Worm (Caenorhabditis elegans) whole organism, L1 larva: ENCODE data around the gene nlp-29.

ENCODE experiments used
- C16A3.4 ChIP-seq: fragments of 150-350 bp; optimal IDR thresholded peaks from 2 replicates; lab custom pipeline; 2014; ENCODE audit warnings: missing biosample characterization, missing genetic modification characterization
- Y116A8C.19 ChIP-seq: sonication (generic microtip); optimal IDR thresholded peaks from 2 replicates; lab custom pipeline; 2016; ENCODE audit warnings: missing compliant biosample characterization, missing genetic modification characterization, borderline replicate concordance
- aly-2 ChIP-seq: fragments of 150-350 bp; optimal IDR thresholded peaks from 2 replicates; lab custom pipeline; 2014; ENCODE audit warnings: missing biosample characterization, missing genetic modification characterization
- ama-1 ChIP-seq: fragments of 150-350 bp; optimal IDR thresholded peaks from 2 replicates; lab custom pipeline; 2014
- ceh-82 ChIP-seq, 3 experiments: fragments of 150-350 bp in 1 of 3; sonication (generic microtip) in 2 of 3; optimal IDR thresholded peaks; 2 replicates each; lab custom pipeline; 2014 to 2017; ENCODE audit warnings: missing biosample characterization in 3 of 3, missing genetic modification characterization in 3 of 3
- ceh-88 ChIP-seq: fragments of 200-800 bp; sonication (Bioruptor generic); IDR thresholded peaks from 2 replicates; pipeline ENCODE4 v1.3.6; 2022; ENCODE audit warnings: missing genetic modification characterization, missing compliant biosample characterization
- ceh-90 ChIP-seq: sonication (generic microtip); optimal IDR thresholded peaks from 2 replicates; lab custom pipeline; 2016; ENCODE audit warnings: missing genetic modification characterization, missing compliant biosample characterization
- ces-1 ChIP-seq: fragments of 150-350 bp; optimal IDR thresholded peaks from 2 replicates; lab custom pipeline; 2014; ENCODE audit warnings: missing biosample characterization, missing genetic modification reagents, missing genetic modification characterization
- egl-27 ChIP-seq, 2 experiments: fragments of 150-350 bp in 1 of 2; sonication (generic microtip); optimal IDR thresholded peaks; 3 replicates each; lab custom pipeline; 2017 to 2018; ENCODE audit warnings: missing biosample characterization in 2 of 2, missing genetic modification characterization in 2 of 2, missing genetic modification reagents in 2 of 2
- elt-3 ChIP-seq, 6 experiments: fragments of 150-350 bp in 1 of 6; sonication (generic microtip); optimal IDR thresholded peaks; 2 replicates each; lab custom pipeline; 2017 to 2018; ENCODE audit warnings: missing biosample characterization in 6 of 6, missing genetic modification characterization in 6 of 6, inconsistent platforms in 1 of 6
- fkh-10 ChIP-seq: sonication (generic microtip); optimal IDR thresholded peaks from 2 replicates; lab custom pipeline; 2017; ENCODE audit warnings: missing biosample characterization, missing genetic modification reagents, missing genetic modification characterization
- fos-1 ChIP-seq: fragments of 150-350 bp; optimal IDR thresholded peaks from 2 replicates; lab custom pipeline; 2014; ENCODE audit warnings: missing biosample characterization, missing genetic modification characterization
- grh-1 ChIP-seq: fragments of 200-800 bp; sonication (Bioruptor generic); IDR thresholded peaks from 2 replicates; pipeline ENCODE4 v1.3.6; 2022; ENCODE audit warnings: missing genetic modification reagents, missing genetic modification characterization, missing compliant biosample characterization
- hlh-17 ChIP-seq: fragments of 200-800 bp; sonication (Bioruptor generic); optimal IDR thresholded peaks from 2 replicates; lab custom pipeline; 2018; ENCODE audit warnings: missing genetic modification characterization, mild to moderate bottlenecking, missing compliant biosample characterization, moderate library complexity, borderline replicate concordance
- irx-1 ChIP-seq: sonication (generic microtip); optimal IDR thresholded peaks from 2 replicates; lab custom pipeline; 2016; ENCODE audit warnings: missing genetic modification characterization, missing compliant biosample characterization
- lin-15B ChIP-seq: fragments of 150-350 bp; sonication (generic microtip); optimal IDR thresholded peaks from 3 replicates; lab custom pipeline; 2014; ENCODE audit warnings: missing biosample characterization, missing genetic modification characterization
- lin-39 ChIP-seq: fragments of 150-350 bp; optimal IDR thresholded peaks from 2 replicates; lab custom pipeline; 2014; ENCODE audit warnings: missing biosample characterization, missing genetic modification reagents, missing genetic modification characterization
- mdl-1 ChIP-seq, 2 experiments: fragments of 150-350 bp; optimal IDR thresholded peaks; 2 replicates each; lab custom pipeline; 2014 to 2017; ENCODE audit warnings: missing biosample characterization in 2 of 2, missing genetic modification characterization in 2 of 2, inconsistent platforms in 1 of 2
- mef-2 ChIP-seq: fragments of 150-350 bp; optimal IDR thresholded peaks from 2 replicates; lab custom pipeline; 2014; ENCODE audit warnings: missing biosample characterization, missing genetic modification characterization
- nhr-11 ChIP-seq: fragments of 150-350 bp; optimal IDR thresholded peaks from 2 replicates; lab custom pipeline; 2014; ENCODE audit warnings: missing biosample characterization, missing genetic modification characterization
- nhr-12 ChIP-seq: sonication (generic microtip); optimal IDR thresholded peaks from 2 replicates; lab custom pipeline; 2017; ENCODE audit warnings: missing biosample characterization, missing genetic modification characterization
- nhr-19 ChIP-seq: fragments of 200-800 bp; sonication (Bioruptor generic); conservative IDR thresholded peaks from 2 replicates; pipeline ENCODE4 v1.3.6; 2022; ENCODE audit warnings: missing genetic modification characterization, missing compliant biosample characterization
- nhr-20 ChIP-seq: sonication (generic microtip); optimal IDR thresholded peaks from 2 replicates; lab custom pipeline; 2016; ENCODE audit warnings: mild to moderate bottlenecking, missing genetic modification characterization, missing compliant biosample characterization
- nhr-237 ChIP-seq: fragments of 150-350 bp; optimal IDR thresholded peaks from 2 replicates; lab custom pipeline; 2014; ENCODE audit warnings: missing biosample characterization, missing genetic modification characterization
- nhr-71 ChIP-seq: sonication (generic microtip); optimal IDR thresholded peaks from 2 replicates; lab custom pipeline; 2016; ENCODE audit warnings: mild to moderate bottlenecking, missing genetic modification characterization, moderate library complexity, missing compliant biosample characterization
- nhr-84 ChIP-seq: sonication (generic microtip); optimal IDR thresholded peaks from 2 replicates; lab custom pipeline; 2017; ENCODE audit warnings: missing biosample characterization, missing genetic modification characterization
- snu-23 ChIP-seq: sonication (generic microtip); optimal IDR thresholded peaks from 2 replicates; lab custom pipeline; 2016; ENCODE audit warnings: missing genetic modification characterization, missing compliant biosample characterization
- sox-4 ChIP-seq: sonication (generic microtip); optimal IDR thresholded peaks from 2 replicates; lab custom pipeline; 2016; ENCODE audit warnings: missing genetic modification characterization, missing compliant biosample characterization
- sup-37 ChIP-seq: fragments of 200-800 bp; sonication (Bioruptor generic); optimal IDR thresholded peaks from 2 replicates; lab custom pipeline; 2018; ENCODE audit warnings: mild to moderate bottlenecking, missing genetic modification characterization, missing compliant biosample characterization
- unc-30 ChIP-seq: sonication (generic microtip); optimal IDR thresholded peaks from 2 replicates; lab custom pipeline; 2017; ENCODE audit warnings: missing biosample characterization, missing genetic modification characterization
- unc-98 ChIP-seq: fragments of 200-800 bp; sonication (Bioruptor generic); IDR thresholded peaks from 2 replicates; pipeline ENCODE4 v1.3.6; 2022; ENCODE audit warnings: missing genetic modification characterization, missing compliant biosample characterization
- zag-1 ChIP-seq: fragments of 150-350 bp; optimal IDR thresholded peaks from 2 replicates; lab custom pipeline; 2014; ENCODE audit warnings: missing biosample characterization, missing genetic modification characterization
- ztf-4 ChIP-seq: fragments of 150-350 bp; optimal IDR thresholded peaks from 2 replicates; lab custom pipeline; 2014; ENCODE audit warnings: missing biosample characterization, missing genetic modification characterization

The nlp-29 gene

DNA sequence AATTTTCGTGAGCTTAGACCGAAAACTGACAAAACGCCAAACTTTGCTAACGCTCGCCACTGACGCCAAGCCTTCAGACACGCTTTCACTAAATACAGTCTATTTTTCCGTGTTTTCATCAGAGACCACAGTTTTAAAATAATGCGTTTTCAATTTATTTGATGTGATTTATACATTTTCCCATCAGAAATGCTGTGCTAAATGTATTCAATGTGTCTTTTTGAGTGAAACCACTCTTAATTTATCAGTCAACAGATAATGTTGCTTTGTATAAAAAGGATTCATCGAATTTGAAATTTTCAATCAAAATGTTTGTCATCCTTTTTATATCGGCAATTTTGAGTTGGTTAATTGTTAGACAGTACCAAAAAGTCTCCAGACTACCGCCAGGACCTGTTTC, 47.1 kb downstream of the nlp-29 start, which contains the start of gene cyp-35A4:
cyp-35A4 (plus strand) TSS at position 301 of the 400 bp plus-strand sequence.
- TF ChIP-seq zag-1 (tag; lab: Kevin White, UChicago), result no peak
- no peak for TF ChIP-seq lin-39 (tag; lab: Kevin White, UChicago)
- TF ChIP-seq ces-1 (GFP tag; lab: Kevin White, UChicago), result no peak
- no peak for TF ChIP-seq ceh-90 (tag; lab: Kevin White, UChicago)
- TF ChIP-seq C16A3.4 (tag; lab: Kevin White, UChicago), result no peak
- TF ChIP-seq Y116A8C.19 (tag; lab: Kevin White, UChicago), result no peak
- no peak for TF ChIP-seq nhr-19 (GFP tag; lab: Robert Waterston, UW)
- no peak for TF ChIP-seq hlh-17 (GFP tag; lab: Kevin White, UChicago)
- no peak for TF ChIP-seq nhr-20
- TF ChIP-seq unc-30 (tag; lab: Kevin White, UChicago), result no peak
- TF ChIP-seq egl-27 (tag; optimal IDR thresholded peaks at IDR 0.05; lab: Kevin White, UChicago), result no peak
- TF ChIP-seq ceh-88, result no peak
- no peak for TF ChIP-seq fkh-10 (GFP tag; lab: Kevin White, UChicago)
- no peak for TF ChIP-seq sox-4 (tag; lab: Kevin White, UChicago)
- no peak for TF ChIP-seq grh-1
- TF ChIP-seq ama-1, result no peak
- no peak for TF ChIP-seq ztf-4
- no peak for TF ChIP-seq nhr-84 (tag; lab: Kevin White, UChicago)
- TF ChIP-seq unc-98 (GFP tag; lab: Robert Waterston, UW), result no peak
- TF ChIP-seq, all 84 proteins: peak for 0

- no peak for TF ChIP-seq C16A3.4 (tag; lab: Kevin White, UChicago)
- no peak for TF ChIP-seq irx-1 (tag; lab: Kevin White, UChicago)
- TF ChIP-seq aly-2 (tag; lab: Kevin White, UChicago), result no peak
- no peak for TF ChIP-seq ces-1 (GFP tag; lab: Kevin White, UChicago)
- TF ChIP-seq nhr-11 (tag; lab: Kevin White, UChicago), result no peak
- TF ChIP-seq fos-1, result no peak
- TF ChIP-seq nhr-71 (tag; lab: Kevin White, UChicago), result no peak
- TF ChIP-seq elt-3 (tag; optimal IDR thresholded peaks at IDR 0.05; lab: Kevin White, UChicago), result no peak
- TF ChIP-seq mdl-1 (tag; optimal IDR thresholded peaks at IDR 0.05; lab: Kevin White, UChicago), result no peak
- TF ChIP-seq nhr-12 (tag; lab: Kevin White, UChicago), result no peak
- no peak for TF ChIP-seq ceh-82 (tag; optimal IDR thresholded peaks at IDR 0.05; lab: Kevin White, UChicago)
- no peak for TF ChIP-seq sup-37
- TF ChIP-seq ztf-4, result no peak
- no peak for TF ChIP-seq mef-2 (tag; lab: Kevin White, UChicago)
- TF ChIP-seq nhr-237 (tag; lab: Kevin White, UChicago), result no peak
- no peak for TF ChIP-seq snu-23
- TF ChIP-seq lin-15B, result no peak
Observed at ce11 chrV:4034303-4034702, 50.1 kb downstream of the nlp-29 start, which contains the start of gene C49G7.7. Gene C49G7.7 (plus strand): TSS chrV:4034476.
